Worm (Caenorhabditis elegans) whole organism, L2 larva: ENCODE results near the gene vhp-1.

ENCODE experiments used
- R02D3.7 ChIP-seq: fragments of 150-350 bp; optimal IDR thresholded peaks from 2 replicates; lab custom pipeline; 2014; ENCODE audit warnings: missing biosample characterization, missing genetic modification characterization
- ZK546.5 ChIP-seq: sonication (generic microtip); optimal IDR thresholded peaks from 2 replicates; lab custom pipeline; 2017; ENCODE audit warnings: missing biosample characterization, missing genetic modification characterization
- ama-1 ChIP-seq: fragments of 150-350 bp; optimal IDR thresholded peaks from 2 replicates; lab custom pipeline; 2018; ENCODE audit warnings: inconsistent platforms
- dmd-4 ChIP-seq: sonication (generic microtip); optimal IDR thresholded peaks from 2 replicates; lab custom pipeline; 2017; ENCODE audit warnings: missing biosample characterization, missing genetic modification characterization
- elt-1 ChIP-seq: fragments of 150-350 bp; optimal IDR thresholded peaks from 2 replicates; lab custom pipeline; 2014; ENCODE audit warnings: missing biosample characterization, missing genetic modification characterization
- lin-39 ChIP-seq: fragments of 150-350 bp; optimal IDR thresholded peaks from 2 replicates; lab custom pipeline; 2014; ENCODE audit warnings: missing biosample characterization, missing genetic modification reagents, missing genetic modification characterization
- mab-5 ChIP-seq: fragments of 150-350 bp; optimal IDR thresholded peaks from 2 replicates; lab custom pipeline; 2014; ENCODE audit warnings: missing biosample characterization, missing genetic modification characterization
- nhr-23 ChIP-seq: fragments of 150-350 bp; optimal IDR thresholded peaks from 2 replicates; lab custom pipeline; 2014; ENCODE audit warnings: missing biosample characterization, missing genetic modification reagents, missing genetic modification characterization
- snpc-4 ChIP-seq: fragments of 150-350 bp; optimal IDR thresholded peaks from 2 replicates; lab custom pipeline; 2014; ENCODE audit warnings: missing biosample characterization, missing genetic modification characterization
- unc-62 ChIP-seq: fragments of 150-350 bp; optimal IDR thresholded peaks from 2 replicates; lab custom pipeline; 2014; ENCODE audit warnings: missing biosample characterization, missing genetic modification reagents, missing genetic modification characterization
- zag-1 ChIP-seq: fragments of 150-350 bp; optimal IDR thresholded peaks from 2 replicates; lab custom pipeline; 2014; ENCODE audit warnings: missing biosample characterization, missing genetic modification characterization

DNA sequence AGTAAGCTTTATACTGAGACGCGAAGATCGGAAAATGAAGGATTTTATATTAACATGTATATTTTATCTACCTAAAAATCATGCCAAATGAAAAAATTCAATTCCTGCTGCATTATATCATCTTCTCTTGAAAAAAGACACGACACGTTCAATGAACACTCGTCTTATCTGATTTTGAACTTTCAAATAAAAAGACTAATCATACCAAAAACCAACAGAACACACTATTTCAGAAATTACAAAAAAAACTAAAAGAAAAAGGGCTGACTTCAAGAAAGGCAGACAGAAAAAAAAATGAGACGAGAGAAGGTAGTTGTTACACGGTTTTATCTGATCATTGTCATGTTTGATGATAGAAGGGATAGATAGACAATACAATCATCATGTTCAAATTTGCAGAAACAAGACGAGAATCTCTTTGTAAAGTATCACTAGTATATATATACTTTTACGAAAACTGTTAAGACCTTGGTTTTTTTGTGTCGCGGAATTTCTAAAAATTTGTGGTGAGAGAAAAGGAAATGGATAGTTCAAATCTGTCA, 40.3 kb upstream of the vhp-1 start:
- TF ChIP-seq dmd-4 (tag; lab: Kevin White, UChicago) = no peak
- TF ChIP-seq nhr-23 (tag; lab: Kevin White, UChicago) = no peak
- TF ChIP-seq unc-62 (GFP tag; lab: Kevin White, UChicago) = no peak
- TF ChIP-seq zag-1 (tag; lab: Kevin White, UChicago) = no peak
- no peak for TF ChIP-seq mab-5 (tag; lab: Kevin White, UChicago)
- no peak for TF ChIP-seq ZK546.5
- TF ChIP-seq elt-1 (tag; lab: Kevin White, UChicago) = no peak
- no peak for TF ChIP-seq lin-39 (tag; lab: Kevin White, UChicago)
- no peak for TF ChIP-seq ama-1 (lab: Kevin White, UChicago)
- TF ChIP-seq R02D3.7 = no peak
- no peak for TF ChIP-seq snpc-4
